Fruit fly (Drosophila melanogaster): ENCODE measurements around the gene Traf6.

Traf6 gene

DNA sequence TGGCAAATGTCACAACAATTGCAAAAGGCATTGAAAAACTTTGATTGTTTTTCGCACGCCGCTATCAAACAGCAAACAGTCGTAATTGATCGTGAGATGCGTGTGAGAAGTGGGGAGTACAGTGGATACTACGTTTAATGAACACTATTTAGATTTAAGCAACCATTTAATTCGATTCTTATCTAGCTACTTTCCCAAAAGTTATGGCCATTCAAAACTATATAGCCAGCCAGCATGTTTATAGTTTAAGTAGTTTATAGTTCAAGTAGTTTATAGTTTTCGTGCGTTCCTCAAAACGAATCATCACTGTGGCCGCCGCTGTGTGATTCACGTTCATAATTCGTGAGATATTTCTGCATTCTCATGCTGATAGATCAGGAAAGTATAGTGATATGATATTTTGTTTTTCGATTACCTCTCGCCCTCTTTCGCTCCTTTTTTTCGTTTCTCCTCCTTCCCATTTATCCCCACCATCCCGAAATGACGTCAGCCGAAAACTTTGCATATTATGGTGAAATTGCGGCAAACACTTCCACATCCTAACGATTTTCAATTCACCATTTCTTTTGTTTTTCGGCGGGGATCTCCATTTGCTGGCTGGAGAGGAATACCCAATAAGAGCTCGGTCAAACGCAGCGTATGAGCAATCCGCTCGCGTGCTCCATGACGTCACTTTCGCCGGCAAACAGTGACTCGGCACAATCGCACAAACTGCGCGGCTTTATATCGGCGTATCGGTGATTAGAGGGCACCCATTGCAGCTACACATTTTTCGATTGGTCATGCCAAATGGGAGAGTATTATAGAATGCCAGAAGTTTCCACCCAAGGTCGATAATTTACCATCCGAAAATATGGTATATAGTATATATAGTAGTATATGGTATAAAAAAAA lies 43.6 kb downstream of the Traf6 start (continued):
- peak in 1 of 2 experiments; percentile 66 for TF ChIP-seq Hr51 (GFP tag; optimal IDR thresholded peaks at IDR 0.05)
- no peak for TF ChIP-seq HLHmδ (GFP tag; optimal IDR thresholded peaks at IDR 0.05)
- TF ChIP-seq CG3163 (GFP tag; optimal IDR thresholded peaks at IDR 0.05), result peak; percentile 35
- no peak for TF ChIP-seq CG4360 (GFP tag; IDR thresholded peaks at IDR 0.05)
- TF ChIP-seq NK7.1 (GFP tag; optimal IDR thresholded peaks at IDR 0.05), result peak; percentile 18
- no peak for TF ChIP-seq CG11398 (GFP tag; optimal IDR thresholded peaks at IDR 0.05)

dm6 chrX:8112715-8113114 lies 44.5 kb downstream of the Traf6 start:
- TF ChIP-seq fru (optimal IDR thresholded peaks at IDR 0.05), result no peak
- TF ChIP-seq Scr (GFP tag; IDR thresholded peaks at IDR 0.05; ENCODE audit: partially characterized antibody), result no peak
- TF ChIP-seq wek (GFP tag; optimal IDR thresholded peaks at IDR 0.05), result no peak
- TF ChIP-seq zen (tag; optimal IDR thresholded peaks at IDR 0.05), result no peak
- TF ChIP-seq CG17359 (tag; optimal IDR thresholded peaks at IDR 0.05), result peak; percentile 6
- no peak for TF ChIP-seq HLH54F (GFP tag; optimal IDR thresholded peaks at IDR 0.05)
- TF ChIP-seq Nf-YA (GFP tag; IDR thresholded peaks at IDR 0.05), result no peak
- no peak for TF ChIP-seq Bgb (GFP tag; IDR thresholded peaks at IDR 0.05; ENCODE audit: partially characterized antibody)
- no peak for TF ChIP-seq CrebB (tag; optimal IDR thresholded peaks at IDR 0.05)
- peak; percentile 56 for TF ChIP-seq CG3281 (GFP tag; optimal IDR thresholded peaks at IDR 0.05)
- TF ChIP-seq Fer1 (GFP tag; optimal IDR thresholded peaks at IDR 0.05), result peak; percentile 62
- TF ChIP-seq Gsc (GFP tag; IDR thresholded peaks at IDR 0.05), result no peak
- no peak for TF ChIP-seq Jarid2 (GFP tag; optimal IDR thresholded peaks at IDR 0.05)
- TF ChIP-seq CG3163 (GFP tag; optimal IDR thresholded peaks at IDR 0.05), result no peak
- no peak for TF ChIP-seq CG2129 (GFP tag; IDR thresholded peaks at IDR 0.05; ENCODE audit: partially characterized antibody)
- TF ChIP-seq Tbp (GFP tag; optimal IDR thresholded peaks at IDR 0.05), result no peak
- TF ChIP-seq ham (GFP tag; IDR thresholded peaks at IDR 0.05), result 0 out of 2 replicates have a peak, but pooled peaks have one; percentile 14
- no peak for TF ChIP-seq Lpt (GFP tag; optimal IDR thresholded peaks at IDR 0.05)
- TF ChIP-seq ftz-f1 (GFP tag; optimal IDR thresholded peaks at IDR 0.05), result no peak
- TF ChIP-seq CG17912 (GFP tag; optimal IDR thresholded peaks at IDR 0.05), result no peak
- no peak for TF ChIP-seq ro (GFP tag; IDR thresholded peaks at IDR 0.05)
- peak in 1 of 2 experiments; percentile 14 for TF ChIP-seq Pdp1 (GFP tag; optimal IDR thresholded peaks at IDR 0.05)
- no peak for TF ChIP-seq p53 (GFP tag; optimal IDR thresholded peaks at IDR 0.05)
- peak; percentile 25 for TF ChIP-seq Oli (tag; optimal IDR thresholded peaks at IDR 0.05)
- no peak for TF ChIP-seq CG4617 (GFP tag; optimal IDR thresholded peaks at IDR 0.05; ENCODE audit: borderline replicate concordance)
- no peak for TF ChIP-seq ewg (GFP tag; optimal IDR thresholded peaks at IDR 0.05)
- no peak for TF ChIP-seq yki (optimal IDR thresholded peaks at IDR 0.05)
- TF ChIP-seq CG13123 (GFP tag; optimal IDR thresholded peaks at IDR 0.05), result no peak
- TF ChIP-seq CG1603 (tag; optimal IDR thresholded peaks at IDR 0.05), result no peak
- TF ChIP-seq hth (optimal IDR thresholded peaks at IDR 0.05), result no peak
- TF ChIP-seq Atf3 (GFP tag; optimal IDR thresholded peaks at IDR 0.05), result no peak
- no peak for TF ChIP-seq zf30C (GFP tag; optimal IDR thresholded peaks at IDR 0.05)
- TF ChIP-seq aop (GFP tag; IDR thresholded peaks at IDR 0.05), result no peak
- TF ChIP-seq CG10462 (GFP tag; optimal IDR thresholded peaks at IDR 0.05), result no peak
- TF ChIP-seq MTF-1 (GFP tag; optimal IDR thresholded peaks at IDR 0.05; ENCODE audit: borderline replicate concordance), result no peak
- peak; percentile 17 for TF ChIP-seq CG9727 (GFP tag; optimal IDR thresholded peaks at IDR 0.05)
- no peak for TF ChIP-seq Hr39 (optimal IDR thresholded peaks at IDR 0.05)
- no peak for TF ChIP-seq pan (optimal IDR thresholded peaks at IDR 0.05)
- peak in 1 of 2 experiments; percentile 50 for TF ChIP-seq pan (GFP tag; optimal IDR thresholded peaks at IDR 0.05 in 1 of 2, IDR thresholded peaks at IDR 0.05 in 1 of 2)
- peak; percentile 28 for TF ChIP-seq CoRest (tag; optimal IDR thresholded peaks at IDR 0.05)
- TF ChIP-seq CG1024 (GFP tag; IDR thresholded peaks at IDR 0.05), result no peak
- no peak for TF ChIP-seq Asciz (GFP tag; optimal IDR thresholded peaks at IDR 0.05)
- TF ChIP-seq CG12299 (tag; optimal IDR thresholded peaks at IDR 0.05), result no peak
- no peak for TF ChIP-seq CG3838 (GFP tag; optimal IDR thresholded peaks at IDR 0.05)

Measured in whole organism, embryonic.